Worm (Caenorhabditis elegans) whole organism, young adult: ENCODE data around the gene C03C10.7.

ENCODE experiments used
- B0035.1 ChIP-seq: sonication (generic microtip); optimal IDR thresholded peaks from 2 replicates; lab custom pipeline; 2016; ENCODE audit warnings: missing genetic modification characterization, mild to moderate bottlenecking, missing compliant biosample characterization, missing genotype, missing genetic modification reagents
- B0261.1 ChIP-seq: sonication (generic microtip); optimal IDR thresholded peaks from 2 replicates; lab custom pipeline; 2016; ENCODE audit warnings: mild to moderate bottlenecking, missing genetic modification characterization, moderate library complexity, missing compliant biosample characterization
- C06A6.2 ChIP-seq: fragments of 200-800 bp; sonication (Bioruptor generic); conservative IDR thresholded peaks from 2 replicates; pipeline ENCODE4 v1.3.6; 2022; ENCODE audit warnings: missing genetic modification characterization, missing compliant biosample characterization
- F23B12.7 ChIP-seq: sonication (generic microtip); optimal IDR thresholded peaks from 2 replicates; lab custom pipeline; 2017; ENCODE audit warnings: missing genetic modification characterization, mild to moderate bottlenecking, missing compliant biosample characterization, antibody characterized with exemption, moderate library complexity; ENCODE audit not compliant: insufficient read depth
- F39B2.1 ChIP-seq: fragments of 200-800 bp; sonication (Bioruptor generic); IDR thresholded peaks from 2 replicates; pipeline ENCODE4 v1.3.6; 2022; ENCODE audit warnings: missing genetic modification reagents, missing genetic modification characterization, missing compliant biosample characterization
- K12H6.12 ChIP-seq: fragments of 200-800 bp; sonication (Bioruptor generic); optimal IDR thresholded peaks from 2 replicates; lab custom pipeline; 2018; ENCODE audit warnings: mild to moderate bottlenecking, missing genetic modification characterization, missing compliant biosample characterization
- akir-1 ChIP-seq: fragments of 200-800 bp; sonication (Bioruptor generic); optimal IDR thresholded peaks from 2 replicates; lab custom pipeline; 2018; ENCODE audit warnings: mild to moderate bottlenecking, missing genetic modification characterization, moderate library complexity, missing compliant biosample characterization
- aptf-2 ChIP-seq: fragments of 200-800 bp; sonication (Bioruptor generic); conservative IDR thresholded peaks from 2 replicates; pipeline ENCODE4 v1.3.6; 2022; ENCODE audit warnings: missing genetic modification reagents, missing genetic modification characterization, missing compliant biosample characterization
- atf-7 ChIP-seq: sonication (generic microtip); optimal IDR thresholded peaks from 2 replicates; lab custom pipeline; 2017; ENCODE audit warnings: mild to moderate bottlenecking, missing genetic modification characterization, missing compliant biosample characterization
- athp-1 ChIP-seq: sonication (generic microtip); optimal IDR thresholded peaks from 2 replicates; lab custom pipeline; 2017; ENCODE audit warnings: mild to moderate bottlenecking, missing genetic modification characterization, missing compliant biosample characterization
- attf-3 ChIP-seq: fragments of 200-800 bp; sonication (Bioruptor generic); conservative IDR thresholded peaks from 2 replicates; pipeline ENCODE4 v1.3.6; 2022; ENCODE audit warnings: missing genetic modification reagents, missing genetic modification characterization, missing compliant biosample characterization
- cebp-2 ChIP-seq: fragments of 200-800 bp; sonication (Bioruptor generic); IDR thresholded peaks from 2 replicates; pipeline ENCODE4 v1.3.6; 2022; ENCODE audit warnings: missing genetic modification characterization, missing compliant biosample characterization
- ceh-27 ChIP-seq: fragments of 200-800 bp; sonication (Bioruptor generic); optimal IDR thresholded peaks from 2 replicates; lab custom pipeline; 2018; ENCODE audit warnings: mild to moderate bottlenecking, missing genetic modification characterization, moderate library complexity, missing compliant biosample characterization
- ceh-79 ChIP-seq: sonication (generic microtip); optimal IDR thresholded peaks from 2 replicates; lab custom pipeline; 2017; ENCODE audit warnings: mild to moderate bottlenecking, missing genetic modification characterization, missing compliant biosample characterization
- dpl-1 ChIP-seq: fragments of 150-350 bp; optimal IDR thresholded peaks from 2 replicates; lab custom pipeline; 2014; ENCODE audit warnings: missing biosample characterization, missing genetic modification reagents, missing genetic modification characterization
- efl-1 ChIP-seq: fragments of 150-350 bp; optimal IDR thresholded peaks from 2 replicates; lab custom pipeline; 2014; ENCODE audit warnings: missing biosample characterization, missing genetic modification reagents, missing genetic modification characterization
- egl-18 ChIP-seq: fragments of 200-800 bp; sonication (Bioruptor generic); IDR thresholded peaks from 2 replicates; pipeline ENCODE4 v1.3.6; 2022; ENCODE audit warnings: missing genetic modification reagents, missing genetic modification characterization, missing compliant biosample characterization
- ekl-4 ChIP-seq: fragments of 200-800 bp; sonication (Bioruptor generic); IDR thresholded peaks from 2 replicates; pipeline ENCODE4 v1.3.6; 2022; ENCODE audit warnings: missing genetic modification reagents, missing genetic modification characterization, missing compliant biosample characterization
- fkh-3 ChIP-seq: sonication (generic microtip); optimal IDR thresholded peaks from 2 replicates; lab custom pipeline; 2016; ENCODE audit warnings: mild to moderate bottlenecking, missing genetic modification characterization, missing compliant biosample characterization
- hlh-12 ChIP-seq: sonication (generic microtip); optimal IDR thresholded peaks from 2 replicates; lab custom pipeline; 2016; ENCODE audit warnings: missing genetic modification characterization, missing compliant biosample characterization
- hlh-26 ChIP-seq: fragments of 200-800 bp; sonication (Bioruptor generic); conservative IDR thresholded peaks from 2 replicates; pipeline ENCODE4 v1.3.6; 2022; ENCODE audit warnings: missing genetic modification reagents, missing genetic modification characterization, missing compliant biosample characterization
- hmg-1.2 ChIP-seq: fragments of 200-800 bp; sonication (Bioruptor generic); IDR thresholded peaks from 2 replicates; pipeline ENCODE4 v1.3.6; 2022; ENCODE audit warnings: missing genetic modification reagents, missing genetic modification characterization, missing compliant biosample characterization
- hmg-20 ChIP-seq: fragments of 200-800 bp; sonication (Bioruptor generic); IDR thresholded peaks from 2 replicates; pipeline ENCODE4 v1.3.6; 2022; ENCODE audit warnings: missing genetic modification reagents, missing genetic modification characterization, missing compliant biosample characterization
- hsf-1 ChIP-seq: fragments of 200-800 bp; sonication (Bioruptor generic); IDR thresholded peaks from 2 replicates; pipeline ENCODE4 v1.3.6; 2022; ENCODE audit warnings: missing genetic modification reagents, missing genetic modification characterization, missing compliant biosample characterization
- lin-35 ChIP-seq, 3 experiments: fragments of 150-350 bp in 2 of 3; sonication (generic microtip) in 1 of 3; optimal IDR thresholded peaks; 2 replicates each; lab custom pipeline; 2014 to 2018; ENCODE audit warnings: missing biosample characterization in 3 of 3, missing genetic modification characterization in 3 of 3, missing genetic modification reagents in 3 of 3
- lin-54 ChIP-seq: fragments of 200-800 bp; sonication (Bioruptor generic); optimal IDR thresholded peaks from 2 replicates; lab custom pipeline; 2018; ENCODE audit warnings: mild to moderate bottlenecking, missing genetic modification characterization, missing compliant biosample characterization
- lsl-1 ChIP-seq: fragments of 200-800 bp; sonication (Bioruptor generic); optimal IDR thresholded peaks from 2 replicates; lab custom pipeline; 2018; ENCODE audit warnings: mild to moderate bottlenecking, missing genetic modification characterization, moderate library complexity, missing compliant biosample characterization
- lsy-27 ChIP-seq: sonication (generic microtip); optimal IDR thresholded peaks from 2 replicates; lab custom pipeline; 2017; ENCODE audit warnings: missing genetic modification characterization, mild to moderate bottlenecking, missing compliant biosample characterization, antibody characterized with exemption, missing genotype, borderline replicate concordance; ENCODE audit not compliant: insufficient read depth
- madf-6 ChIP-seq: fragments of 200-800 bp; sonication (Bioruptor generic); IDR thresholded peaks from 2 replicates; pipeline ENCODE4 v1.3.6; 2022; ENCODE audit warnings: missing genetic modification reagents, missing genetic modification characterization, missing compliant biosample characterization
- madf-8 ChIP-seq: fragments of 200-800 bp; sonication (Bioruptor generic); conservative IDR thresholded peaks from 2 replicates; pipeline ENCODE4 v1.3.6; 2022; ENCODE audit warnings: missing genetic modification reagents, missing genetic modification characterization, missing compliant biosample characterization
- mxl-1 ChIP-seq: sonication (generic microtip); optimal IDR thresholded peaks from 2 replicates; lab custom pipeline; 2016; ENCODE audit warnings: missing genetic modification characterization, missing compliant biosample characterization
- nhr-120 ChIP-seq: fragments of 200-800 bp; sonication (Bioruptor generic); IDR thresholded peaks from 2 replicates; pipeline ENCODE4 v1.3.6; 2022; ENCODE audit warnings: missing genetic modification characterization, missing compliant biosample characterization
- nhr-27 ChIP-seq: fragments of 200-800 bp; sonication (Bioruptor generic); optimal IDR thresholded peaks from 2 replicates; lab custom pipeline; 2018; ENCODE audit warnings: mild to moderate bottlenecking, missing genetic modification characterization, moderate library complexity, missing compliant biosample characterization
- rpc-1 ChIP-seq, 2 experiments: fragments of 150-350 bp in 1 of 2; sonication (generic microtip) in 1 of 2; optimal IDR thresholded peaks; 2 replicates each; lab custom pipeline; 2014 to 2018; ENCODE audit warnings: missing biosample characterization in 1 of 2, missing genetic modification characterization in 1 of 2, missing genetic modification reagents in 1 of 2, missing genotype in 1 of 2
- snpc-4 ChIP-seq, 5 experiments: fragments of 150-350 bp in 1 of 5; sonication (generic microtip) in 4 of 5; optimal IDR thresholded peaks; 2 replicates each; lab custom pipeline; 2014 to 2018; ENCODE audit warnings: missing genetic modification characterization in 5 of 5, missing biosample characterization in 3 of 5, antibody characterized with exemption in 2 of 5, mild to moderate bottlenecking in 2 of 5, missing compliant biosample characterization in 2 of 5, missing genotype in 2 of 5, moderate library complexity in 2 of 5, missing genetic modification reagents in 1 of 5
- somi-1 ChIP-seq: fragments of 200-800 bp; sonication (Bioruptor generic); optimal IDR thresholded peaks from 2 replicates; lab custom pipeline; 2018; ENCODE audit warnings: mild to moderate bottlenecking, missing genetic modification characterization, missing compliant biosample characterization
- sptf-2 ChIP-seq: fragments of 200-800 bp; sonication (Bioruptor generic); optimal IDR thresholded peaks from 2 replicates; lab custom pipeline; 2018; ENCODE audit warnings: mild to moderate bottlenecking, missing genetic modification characterization, missing compliant biosample characterization
- tbp1 ChIP-seq: fragments of 200-800 bp; sonication (Bioruptor generic); optimal IDR thresholded peaks from 2 replicates; lab custom pipeline; 2018; ENCODE audit warnings: mild to moderate bottlenecking, missing genetic modification characterization, missing compliant biosample characterization
- tbx-9 ChIP-seq: sonication (generic microtip); optimal IDR thresholded peaks from 2 replicates; lab custom pipeline; 2016; ENCODE audit warnings: borderline replicate concordance, missing genetic modification characterization, inconsistent platforms, missing compliant biosample characterization
- tlf-1 ChIP-seq: fragments of 200-800 bp; sonication (Bioruptor generic); optimal IDR thresholded peaks from 2 replicates; lab custom pipeline; 2018; ENCODE audit warnings: mild to moderate bottlenecking, missing genetic modification characterization, missing compliant biosample characterization
- unc-130 ChIP-seq: sonication (generic microtip); optimal IDR thresholded peaks from 2 replicates; lab custom pipeline; 2016; ENCODE audit warnings: missing genetic modification reagents, missing genetic modification characterization, missing compliant biosample characterization
- ztf-22 ChIP-seq: fragments of 200-800 bp; sonication (Bioruptor generic); optimal IDR thresholded peaks from 2 replicates; lab custom pipeline; 2018; ENCODE audit warnings: mild to moderate bottlenecking, missing genetic modification characterization, moderate library complexity, missing compliant biosample characterization
- ztf-26 ChIP-seq: sonication (generic microtip); optimal IDR thresholded peaks from 2 replicates; lab custom pipeline; 2017; ENCODE audit warnings: missing genetic modification characterization, missing compliant biosample characterization

Gene C03C10.7

DNA sequence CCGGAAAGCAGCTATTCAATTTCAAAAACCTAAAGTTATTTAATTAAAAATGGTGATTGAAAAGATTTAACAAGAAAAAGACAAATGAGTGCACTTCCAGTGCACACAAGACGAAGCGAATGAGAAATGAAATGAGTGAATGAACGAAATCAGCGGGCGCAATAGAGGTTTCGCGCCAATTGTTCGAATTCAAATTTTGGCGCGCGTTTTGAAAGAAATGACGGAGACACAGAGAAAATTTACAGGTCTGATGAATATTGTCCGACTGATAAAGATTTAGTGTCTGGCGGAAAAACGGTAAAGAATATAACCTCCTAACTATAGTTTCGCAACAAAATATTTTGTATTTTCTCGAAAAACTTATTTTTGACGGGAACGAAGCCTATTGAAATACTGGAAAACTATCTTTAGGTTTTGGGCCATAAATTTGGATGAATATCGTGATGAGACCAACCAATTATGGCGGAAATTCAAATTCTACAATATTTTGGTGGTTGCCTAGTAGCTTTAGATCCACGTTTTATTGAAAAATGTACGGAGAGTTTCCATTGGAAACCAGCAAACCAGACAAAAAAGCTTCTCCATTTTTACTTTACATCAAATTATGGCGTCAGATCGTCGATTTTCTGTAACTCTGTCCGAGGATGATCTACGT, at the start of gene C03C10.7 (continued):
- TF ChIP-seq hmg-1.2 (GFP tag; lab: Robert Waterston, UW) (0 out of 2 replicates have a peak, but pooled peaks have one; percentile 18), fkh-3 (no peak), ekl-4 (GFP tag; lab: Robert Waterston, UW) (no peak), ztf-22 (no peak), B0261.1 (tag; lab: Kevin White, UChicago) (no peak), snpc-4 (GFP tag; optimal IDR thresholded peaks at IDR 0.05; lab: Kevin White, UChicago) (no peak), snpc-4 (tag; optimal IDR thresholded peaks at IDR 0.05; lab: Kevin White, UChicago) (peak in 1 of 4 experiments; percentile 12), lsl-1 (GFP tag; lab: Kevin White, UChicago) (peak; percentile 51), rpc-1 (optimal IDR thresholded peaks at IDR 0.05; lab: Kevin White, UChicago) (no peak), rpc-1 (tag; optimal IDR thresholded peaks at IDR 0.05; lab: Kevin White, UChicago) (no peak), akir-1 (no peak), dpl-1 (GFP tag; lab: Kevin White, UChicago) (peak; percentile 67), egl-18 (GFP tag; lab: Robert Waterston, UW) (no peak), unc-130 (GFP tag; lab: Kevin White, UChicago) (peak; percentile 17), F39B2.1 (GFP tag; lab: Robert Waterston, UW) (no peak), somi-1 (GFP tag; lab: Kevin White, UChicago) (no peak), attf-3 (no peak), K12H6.12 (tag; lab: Kevin White, UChicago) (no peak), madf-8 (GFP tag; lab: Robert Waterston, UW) (peak; percentile 89), hlh-26 (no peak), atf-7 (no peak)
- TF ChIP-seq, all 124 proteins: peak for 20

DNA sequence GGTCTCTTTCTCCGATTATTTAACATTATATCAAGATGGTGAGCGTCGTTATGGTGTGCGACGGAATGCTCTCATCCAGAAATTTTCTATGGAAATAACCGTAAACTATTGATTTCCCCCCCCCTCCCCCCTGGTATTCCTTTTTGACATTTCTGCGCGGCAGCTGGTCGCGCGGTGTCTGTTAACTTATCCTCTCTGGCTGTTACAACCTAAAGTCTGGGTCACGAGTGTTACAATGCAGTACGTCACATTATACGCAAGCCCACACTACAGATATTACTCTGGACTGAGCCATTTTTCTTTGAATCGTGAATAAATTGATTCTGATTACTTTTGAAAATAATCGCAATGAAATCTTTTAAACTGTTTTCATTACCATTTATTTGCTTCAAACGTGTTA, 46.7 kb upstream of the C03C10.7 start:
- TF ChIP-seq mxl-1 (tag; lab: Kevin White, UChicago) (no peak), ztf-26 (tag; lab: Kevin White, UChicago) (no peak)

DNA sequence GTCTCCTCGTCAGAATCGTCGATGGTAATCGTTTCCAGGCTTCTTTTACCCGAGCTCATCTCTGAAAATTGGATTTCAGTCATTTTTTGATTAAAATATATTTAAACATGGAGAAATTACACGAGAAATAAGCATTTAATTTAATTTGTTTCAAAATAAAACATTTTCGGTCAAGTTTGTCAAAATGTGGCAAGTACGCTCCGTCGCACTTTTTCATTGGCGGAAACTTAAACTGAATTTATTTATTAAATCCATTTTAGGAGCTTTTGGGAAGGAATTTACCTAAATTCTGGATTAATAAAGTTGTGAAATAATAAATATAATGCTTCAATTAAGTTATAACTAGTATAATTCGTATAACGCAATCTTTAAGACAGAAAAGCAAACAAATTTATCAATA, 38.0 kb upstream of the C03C10.7 start, which contains the start of gene rcq-5:
Gene rcq-5 (minus strand): TSS at position 83 of the 400 bp plus-strand sequence.
- TF ChIP-seq C06A6.2 (no peak), nhr-120 (GFP tag; lab: Robert Waterston, UW) (no peak), efl-1 (peak; percentile 64), ceh-79 (tag; lab: Kevin White, UChicago) (no peak), athp-1 (tag; lab: Kevin White, UChicago) (no peak), hmg-20 (GFP tag; lab: Robert Waterston, UW) (no peak), tlf-1 (GFP tag; lab: Kevin White, UChicago) (no peak), hlh-12 (no peak), F23B12.7 (tag; lab: Kevin White, UChicago) (no peak), cebp-2 (GFP tag; lab: Robert Waterston, UW) (no peak), lin-35 (GFP tag; optimal IDR thresholded peaks at IDR 0.05; lab: Kevin White, UChicago) (peak in 1 of 3 experiments; percentile 58), attf-3 (no peak), lsy-27 (tag; lab: Kevin White, UChicago) (no peak), ceh-27 (GFP tag; lab: Kevin White, UChicago) (no peak), mxl-1 (tag; lab: Kevin White, UChicago) (no peak), tbx-9 (no peak), madf-6 (GFP tag; lab: Robert Waterston, UW) (no peak), madf-8 (GFP tag; lab: Robert Waterston, UW) (no peak), B0035.1 (tag; lab: Kevin White, UChicago) (no peak), nhr-27 (tag; lab: Kevin White, UChicago) (no peak), lsl-1 (GFP tag; lab: Kevin White, UChicago) (no peak), tbp1 (GFP tag; lab: Kevin White, UChicago) (no peak), hsf-1 (GFP tag; lab: Robert Waterston, UW) (no peak), sptf-2 (GFP tag; lab: Kevin White, UChicago) (no peak), aptf-2 (no peak), ekl-4 (GFP tag; lab: Robert Waterston, UW) (no peak), lin-54 (GFP tag; lab: Kevin White, UChicago) (peak; percentile 57), hlh-26 (no peak), fkh-3 (no peak), snpc-4 (GFP tag; optimal IDR thresholded peaks at IDR 0.05; lab: Kevin White, UChicago) (no peak), snpc-4 (tag; optimal IDR thresholded peaks at IDR 0.05; lab: Kevin White, UChicago) (no peak)
